Worm (Caenorhabditis elegans) whole organism, young adult: ENCODE data around the gene ddx-46.
A peak's percentile ranks its signal among the peaks of the same experiment; 100 is the strongest.

Experiments used
- B0019.2 ChIP-seq: fragments of 200-800 bp; sonication (Bioruptor generic); conservative IDR thresholded peaks from 2 replicates; pipeline ENCODE4 v1.3.6; 2022; ENCODE audit warnings: missing genetic modification reagents, missing genetic modification characterization, missing compliant biosample characterization
- C17E4.6 ChIP-seq: fragments of 200-800 bp; sonication (Bioruptor generic); IDR thresholded peaks from 2 replicates; pipeline ENCODE4 v1.3.6; 2022; ENCODE audit warnings: missing genetic modification reagents, missing genetic modification characterization, missing compliant biosample characterization
- D2030.7 ChIP-seq: fragments of 200-800 bp; sonication (Bioruptor generic); IDR thresholded peaks from 2 replicates; pipeline ENCODE4 v1.3.6; 2022; ENCODE audit warnings: missing genetic modification reagents, missing genetic modification characterization, missing compliant biosample characterization
- F10E7.11 ChIP-seq: sonication (generic microtip); optimal IDR thresholded peaks from 2 replicates; lab custom pipeline; 2017; ENCODE audit warnings: mild to moderate bottlenecking, missing genetic modification characterization, moderate library complexity, missing compliant biosample characterization
- F23B12.7 ChIP-seq: sonication (generic microtip); optimal IDR thresholded peaks from 2 replicates; lab custom pipeline; 2017; ENCODE audit warnings: missing genetic modification characterization, mild to moderate bottlenecking, missing compliant biosample characterization, antibody characterized with exemption, moderate library complexity; ENCODE audit not compliant: insufficient read depth
- F52B5.7 ChIP-seq: sonication (generic microtip); optimal IDR thresholded peaks from 2 replicates; lab custom pipeline; 2016; ENCODE audit warnings: mild to moderate bottlenecking, missing genetic modification characterization, missing compliant biosample characterization
- T26A5.8 ChIP-seq: sonication (generic microtip); optimal IDR thresholded peaks from 2 replicates; lab custom pipeline; 2016; ENCODE audit warnings: missing genetic modification characterization, missing compliant biosample characterization
- Y53F4B.3 ChIP-seq: fragments of 200-800 bp; sonication (Bioruptor generic); IDR thresholded peaks from 2 replicates; pipeline ENCODE4 v1.3.6; 2022; ENCODE audit warnings: missing genetic modification reagents, missing genetic modification characterization, missing compliant biosample characterization
- ZK185.1 ChIP-seq: sonication (generic microtip); optimal IDR thresholded peaks from 2 replicates; lab custom pipeline; 2016; ENCODE audit warnings: mild to moderate bottlenecking, missing genetic modification characterization, missing compliant biosample characterization; ENCODE audit not compliant: poor library complexity, severe bottlenecking
- akir-1 ChIP-seq: fragments of 200-800 bp; sonication (Bioruptor generic); optimal IDR thresholded peaks from 2 replicates; lab custom pipeline; 2018; ENCODE audit warnings: mild to moderate bottlenecking, missing genetic modification characterization, moderate library complexity, missing compliant biosample characterization
- ama-1 ChIP-seq, 3 experiments: fragments of 150-350 bp in 1 of 3; sonication (generic microtip) in 2 of 3; optimal IDR thresholded peaks; 2 replicates each; lab custom pipeline; 2014 to 2018; ENCODE audit warnings: missing biosample characterization in 2 of 3, missing genetic modification characterization in 2 of 3, missing genetic modification reagents in 2 of 3
- attf-3 ChIP-seq: fragments of 200-800 bp; sonication (Bioruptor generic); conservative IDR thresholded peaks from 2 replicates; pipeline ENCODE4 v1.3.6; 2022; ENCODE audit warnings: missing genetic modification reagents, missing genetic modification characterization, missing compliant biosample characterization
- attf-5 ChIP-seq: fragments of 200-800 bp; sonication (Bioruptor generic); optimal IDR thresholded peaks from 2 replicates; lab custom pipeline; 2018; ENCODE audit warnings: mild to moderate bottlenecking, missing genetic modification characterization, missing compliant biosample characterization
- attf-6 ChIP-seq: fragments of 200-800 bp; sonication (Bioruptor generic); IDR thresholded peaks from 2 replicates; pipeline ENCODE4 v1.3.6; 2022; ENCODE audit warnings: missing genetic modification reagents, missing genetic modification characterization, missing compliant biosample characterization
- cebp-2 ChIP-seq: fragments of 200-800 bp; sonication (Bioruptor generic); IDR thresholded peaks from 2 replicates; pipeline ENCODE4 v1.3.6; 2022; ENCODE audit warnings: missing genetic modification characterization, missing compliant biosample characterization
- ceh-27 ChIP-seq: fragments of 200-800 bp; sonication (Bioruptor generic); optimal IDR thresholded peaks from 2 replicates; lab custom pipeline; 2018; ENCODE audit warnings: mild to moderate bottlenecking, missing genetic modification characterization, moderate library complexity, missing compliant biosample characterization
- ceh-58 ChIP-seq: fragments of 200-800 bp; sonication (Bioruptor generic); IDR thresholded peaks from 2 replicates; pipeline ENCODE4 v1.3.6; 2022; ENCODE audit warnings: missing genetic modification characterization, missing compliant biosample characterization
- ceh-79 ChIP-seq: sonication (generic microtip); optimal IDR thresholded peaks from 2 replicates; lab custom pipeline; 2017; ENCODE audit warnings: mild to moderate bottlenecking, missing genetic modification characterization, missing compliant biosample characterization
- ceh-91 ChIP-seq: fragments of 200-800 bp; sonication (Bioruptor generic); IDR thresholded peaks from 2 replicates; pipeline ENCODE4 v1.3.6; 2022; ENCODE audit warnings: missing genetic modification reagents, missing genetic modification characterization, missing compliant biosample characterization
- die-1 ChIP-seq: sonication (generic microtip); optimal IDR thresholded peaks from 2 replicates; lab custom pipeline; 2016; ENCODE audit warnings: missing genotype, mild to moderate bottlenecking, missing genetic modification characterization, missing compliant biosample characterization
- dpl-1 ChIP-seq: fragments of 150-350 bp; optimal IDR thresholded peaks from 2 replicates; lab custom pipeline; 2014; ENCODE audit warnings: missing biosample characterization, missing genetic modification reagents, missing genetic modification characterization
- efl-1 ChIP-seq: fragments of 150-350 bp; optimal IDR thresholded peaks from 2 replicates; lab custom pipeline; 2014; ENCODE audit warnings: missing biosample characterization, missing genetic modification reagents, missing genetic modification characterization
- egrh-3 ChIP-seq: fragments of 200-800 bp; sonication (Bioruptor generic); IDR thresholded peaks from 2 replicates; pipeline ENCODE4 v1.3.6; 2022; ENCODE audit warnings: missing genetic modification reagents, missing genetic modification characterization, missing compliant biosample characterization
- ekl-4 ChIP-seq: fragments of 200-800 bp; sonication (Bioruptor generic); IDR thresholded peaks from 2 replicates; pipeline ENCODE4 v1.3.6; 2022; ENCODE audit warnings: missing genetic modification reagents, missing genetic modification characterization, missing compliant biosample characterization
- fkh-3 ChIP-seq: sonication (generic microtip); optimal IDR thresholded peaks from 2 replicates; lab custom pipeline; 2016; ENCODE audit warnings: mild to moderate bottlenecking, missing genetic modification characterization, missing compliant biosample characterization
- let-526 ChIP-seq: fragments of 200-800 bp; sonication (Bioruptor generic); IDR thresholded peaks from 2 replicates; pipeline ENCODE4 v1.3.6; 2022; ENCODE audit warnings: missing genetic modification reagents, missing genetic modification characterization, missing compliant biosample characterization
- lin-26 ChIP-seq: fragments of 200-800 bp; sonication (Bioruptor generic); IDR thresholded peaks from 2 replicates; pipeline ENCODE4 v1.3.6; 2022; ENCODE audit warnings: missing genetic modification reagents, missing genetic modification characterization, missing compliant biosample characterization
- lin-35 ChIP-seq, 3 experiments: fragments of 150-350 bp in 2 of 3; sonication (generic microtip) in 1 of 3; optimal IDR thresholded peaks; 2 replicates each; lab custom pipeline; 2014 to 2018; ENCODE audit warnings: missing biosample characterization in 3 of 3, missing genetic modification characterization in 3 of 3, missing genetic modification reagents in 3 of 3
- lin-54 ChIP-seq: fragments of 200-800 bp; sonication (Bioruptor generic); optimal IDR thresholded peaks from 2 replicates; lab custom pipeline; 2018; ENCODE audit warnings: mild to moderate bottlenecking, missing genetic modification characterization, missing compliant biosample characterization
- lsl-1 ChIP-seq: fragments of 200-800 bp; sonication (Bioruptor generic); optimal IDR thresholded peaks from 2 replicates; lab custom pipeline; 2018; ENCODE audit warnings: mild to moderate bottlenecking, missing genetic modification characterization, moderate library complexity, missing compliant biosample characterization
- lsy-27 ChIP-seq: sonication (generic microtip); optimal IDR thresholded peaks from 2 replicates; lab custom pipeline; 2017; ENCODE audit warnings: missing genetic modification characterization, mild to moderate bottlenecking, missing compliant biosample characterization, antibody characterized with exemption, missing genotype, borderline replicate concordance; ENCODE audit not compliant: insufficient read depth
- madf-10 ChIP-seq: sonication (generic microtip); optimal IDR thresholded peaks from 2 replicates; lab custom pipeline; 2016; ENCODE audit warnings: mild to moderate bottlenecking, missing genetic modification characterization, missing compliant biosample characterization
- madf-6 ChIP-seq: fragments of 200-800 bp; sonication (Bioruptor generic); IDR thresholded peaks from 2 replicates; pipeline ENCODE4 v1.3.6; 2022; ENCODE audit warnings: missing genetic modification reagents, missing genetic modification characterization, missing compliant biosample characterization
- mcd-1 ChIP-seq: fragments of 200-800 bp; sonication (Bioruptor generic); IDR thresholded peaks from 2 replicates; pipeline ENCODE4 v1.3.6; 2022; ENCODE audit warnings: missing genetic modification reagents, missing genetic modification characterization, missing compliant biosample characterization
- mel-28 ChIP-seq: sonication (generic microtip); optimal IDR thresholded peaks from 2 replicates; lab custom pipeline; 2016; ENCODE audit warnings: borderline replicate concordance, mild to moderate bottlenecking, missing genetic modification characterization, missing compliant biosample characterization
- mxl-1 ChIP-seq: sonication (generic microtip); optimal IDR thresholded peaks from 2 replicates; lab custom pipeline; 2016; ENCODE audit warnings: missing genetic modification characterization, missing compliant biosample characterization
- nfyb-1 ChIP-seq: fragments of 200-800 bp; sonication (Bioruptor generic); IDR thresholded peaks from 2 replicates; pipeline ENCODE4 v1.3.6; 2022; ENCODE audit warnings: missing genetic modification reagents, missing genetic modification characterization, missing compliant biosample characterization
- nhr-120 ChIP-seq: fragments of 200-800 bp; sonication (Bioruptor generic); IDR thresholded peaks from 2 replicates; pipeline ENCODE4 v1.3.6; 2022; ENCODE audit warnings: missing genetic modification characterization, missing compliant biosample characterization
- rcor-1 ChIP-seq: fragments of 200-800 bp; sonication (Bioruptor generic); IDR thresholded peaks from 2 replicates; pipeline ENCODE4 v1.3.6; 2022; ENCODE audit warnings: missing genetic modification reagents, missing genetic modification characterization, missing compliant biosample characterization
- snpc-3.4 ChIP-seq: sonication (generic microtip); optimal IDR thresholded peaks from 2 replicates; lab custom pipeline; 2017; ENCODE audit warnings: missing genetic modification characterization, mild to moderate bottlenecking, missing compliant biosample characterization, antibody characterized with exemption, moderate library complexity, missing genotype, missing genetic modification reagents
- unc-130 ChIP-seq: sonication (generic microtip); optimal IDR thresholded peaks from 2 replicates; lab custom pipeline; 2016; ENCODE audit warnings: missing genetic modification reagents, missing genetic modification characterization, missing compliant biosample characterization
- ztf-25 ChIP-seq: fragments of 200-800 bp; sonication (Bioruptor generic); IDR thresholded peaks from 2 replicates; pipeline ENCODE4 v1.3.6; 2022; ENCODE audit warnings: missing genetic modification reagents, missing genetic modification characterization, missing compliant biosample characterization
- ztf-28 ChIP-seq: fragments of 200-800 bp; sonication (Bioruptor generic); IDR thresholded peaks from 2 replicates; pipeline ENCODE4 v1.3.6; 2022; ENCODE audit warnings: missing genetic modification reagents, missing genetic modification characterization, missing compliant biosample characterization

Gene ddx-46

ce11 chrIV:1309600-1310207, at the start of gene ddx-46, which contains the start of gene F53H1.4:
Gene ddx-46 (minus strand): TSS chrIV:1309650.
Gene F53H1.4 (plus strand): TSS chrIV:1310166.
- 0 out of 2 replicates have a peak, but pooled peaks have one; percentile 38 for TF ChIP-seq madf-6 (GFP tag; lab: Robert Waterston, UW)
- peak; percentile 99 for TF ChIP-seq attf-3 (GFP tag; lab: Robert Waterston, UW)
- TF ChIP-seq lin-35 (GFP tag; optimal IDR thresholded peaks at IDR 0.05; lab: Kevin White, UChicago), result peak in 1 of 3 experiments; percentile 65
- TF ChIP-seq efl-1, result peak; percentile 61
- no peak for TF ChIP-seq let-526 (GFP tag; lab: Robert Waterston, UW)
- peak; percentile 3 for TF ChIP-seq lsl-1 (GFP tag; lab: Kevin White, UChicago)
- peak; percentile 16 for TF ChIP-seq attf-5
- peak; percentile 77 for TF ChIP-seq mcd-1 (GFP tag; lab: Robert Waterston, UW)
- TF ChIP-seq ztf-25 (GFP tag; lab: Robert Waterston, UW), result no peak
- TF ChIP-seq akir-1 (GFP tag; lab: Kevin White, UChicago), result no peak
- TF ChIP-seq dpl-1 (GFP tag; lab: Kevin White, UChicago), result peak; percentile 61
- TF ChIP-seq lin-54 (GFP tag; lab: Kevin White, UChicago), result peak; percentile 74

- TF ChIP-seq ceh-27 (GFP tag; lab: Kevin White, UChicago), result no peak
These were observed 49.7 kb upstream of the ddx-46 start, which contains the start of gene col-105 for ce11 chrIV:1359125-1359524. Gene col-105 (minus strand): TSS chrIV:1359225.

- TF ChIP-seq ceh-91 (GFP tag; lab: Robert Waterston, UW) (0 out of 2 replicates have a peak, but pooled peaks have one; percentile 10), T26A5.8 (tag; lab: Kevin White, UChicago) (no peak), F10E7.11 (tag; lab: Kevin White, UChicago) (no peak), C17E4.6 (no peak), snpc-3.4 (no peak), lsy-27 (no peak), mxl-1 (no peak), lin-26 (GFP tag; lab: Robert Waterston, UW) (no peak), rcor-1 (GFP tag; lab: Robert Waterston, UW) (no peak), ceh-79 (tag; lab: Kevin White, UChicago) (no peak), Y53F4B.3 (GFP tag; lab: Robert Waterston, UW) (no peak), nhr-120 (GFP tag; lab: Robert Waterston, UW) (no peak), ceh-58 (GFP tag; lab: Robert Waterston, UW) (no peak), ekl-4 (no peak), ZK185.1 (no peak), egrh-3 (peak; percentile 99), ztf-28 (0 out of 2 replicates have a peak, but pooled peaks have one; percentile 23), nfyb-1 (GFP tag; lab: Robert Waterston, UW) (0 out of 2 replicates have a peak, but pooled peaks have one; percentile 65), mel-28 (no peak), F52B5.7 (tag; lab: Kevin White, UChicago) (peak; percentile 66), B0019.2 (GFP tag; lab: Robert Waterston, UW) (no peak), die-1 (tag; lab: Kevin White, UChicago) (no peak), ama-1 (optimal IDR thresholded peaks at IDR 0.05; lab: Kevin White, UChicago) (no peak), ama-1 (GFP tag; optimal IDR thresholded peaks at IDR 0.05; lab: Kevin White, UChicago) (no peak), unc-130 (GFP tag; lab: Kevin White, UChicago) (no peak), madf-10 (no peak), F23B12.7 (tag; lab: Kevin White, UChicago) (no peak), fkh-3 (tag; lab: Kevin White, UChicago) (no peak), D2030.7 (no peak), attf-6 (GFP tag; lab: Robert Waterston, UW) (no peak), mcd-1 (GFP tag; lab: Robert Waterston, UW) (peak; percentile 53; the same call in 1 of the 2 replicates), cebp-2 (GFP tag; lab: Robert Waterston, UW) (0 out of 2 replicates have a peak, but pooled peaks have one; percentile 10), attf-3 (GFP tag; lab: Robert Waterston, UW) (0 out of 2 replicates have a peak, but pooled peaks have one; percentile 12)
These were observed 48.7 kb upstream of the ddx-46 start for ce11 chrIV:1358109-1358508.
